Fruit fly (Drosophila melanogaster): ENCODE measurements around the gene Graf.

- TF ChIP-seq D1 (tag; optimal IDR thresholded peaks at IDR 0.05) (no peak), EcR (GFP tag; optimal IDR thresholded peaks at IDR 0.05) (no peak), Ets98B (GFP tag; IDR thresholded peaks at IDR 0.05) (no peak), Snoo (tag; optimal IDR thresholded peaks at IDR 0.05) (no peak), CG14655 (GFP tag; optimal IDR thresholded peaks at IDR 0.05) (no peak), CG17806 (tag; optimal IDR thresholded peaks at IDR 0.05) (no peak), CG8301 (tag; optimal IDR thresholded peaks at IDR 0.05) (no peak), CG9948 (tag; optimal IDR thresholded peaks at IDR 0.05) (no peak), fd96Ca (GFP tag; IDR thresholded peaks at IDR 0.05) (no peak), CG12605 (GFP tag; IDR thresholded peaks at IDR 0.05) (no peak), CG4496 (GFP tag; IDR thresholded peaks at IDR 0.05) (no peak), CG32121 (GFP tag; IDR thresholded peaks at IDR 0.05) (no peak), rn (GFP tag; IDR thresholded peaks at IDR 0.05) (no peak)
These were observed 2.2 kb upstream of the Graf start, which contains the start of gene Polr3A for dm6 chrX:15762723-15763122.
